Fruit fly (Drosophila melanogaster): Measurements from ENCODE around the gene Npc2d.

Npc2d gene

dm6 chr3R:10087206-10087927 lies 31.5 kb upstream of the Npc2d start (continued):
- TF ChIP-seq CG32767 (GFP tag; IDR thresholded peaks at IDR 0.05): no peak; the same call in 1 of the 2 replicates
- 0 out of 2 replicates have a peak, but pooled peaks have one; percentile 56 for TF ChIP-seq CG16779 (GFP tag; IDR thresholded peaks at IDR 0.05)
- peak; percentile 57 for TF ChIP-seq Six4 (GFP tag; optimal IDR thresholded peaks at IDR 0.05)
- peak; percentile 26 for TF ChIP-seq ewg (GFP tag; optimal IDR thresholded peaks at IDR 0.05)
- peak; percentile 53 for TF ChIP-seq Oli (tag; optimal IDR thresholded peaks at IDR 0.05)
- 0 out of 2 replicates have a peak, but pooled peaks have one; percentile 11 for TF ChIP-seq peb (GFP tag; IDR thresholded peaks at IDR 0.05)
- TF ChIP-seq Hr3 (GFP tag; optimal IDR thresholded peaks at IDR 0.05): peak; percentile 42
- TF ChIP-seq CG11456 (GFP tag; IDR thresholded peaks at IDR 0.05): peak; percentile 78
- peak; percentile 53 for TF ChIP-seq CG1602 (GFP tag; optimal IDR thresholded peaks at IDR 0.05)
- no peak for TF ChIP-seq Kr (GFP tag; optimal IDR thresholded peaks at IDR 0.05)
- peak; percentile 74 for TF ChIP-seq CG17328 (GFP tag; IDR thresholded peaks at IDR 0.05)
- no peak for TF ChIP-seq vfl (GFP tag; optimal IDR thresholded peaks at IDR 0.05)
- TF ChIP-seq CHES-1-like (GFP tag; optimal IDR thresholded peaks at IDR 0.05): peak; percentile 67
- no peak for TF ChIP-seq CG15479 (GFP tag; optimal IDR thresholded peaks at IDR 0.05)
- peak; percentile 77 for TF ChIP-seq lilli (GFP tag; optimal IDR thresholded peaks at IDR 0.05)
- TF ChIP-seq caup (GFP tag; optimal IDR thresholded peaks at IDR 0.05; ENCODE audit: severe bottlenecking): peak; percentile 41
- peak; percentile 85 for TF ChIP-seq CG2120 (GFP tag; optimal IDR thresholded peaks at IDR 0.05)
- peak; percentile 43 for TF ChIP-seq Deaf1 (tag; optimal IDR thresholded peaks at IDR 0.05)
- TF ChIP-seq MESR4 (GFP tag; optimal IDR thresholded peaks at IDR 0.05): no peak
- TF ChIP-seq kni (GFP tag; optimal IDR thresholded peaks at IDR 0.05): peak; percentile 62
- TF ChIP-seq chn (GFP tag; optimal IDR thresholded peaks at IDR 0.05): peak; percentile 52
- peak; percentile 76 for TF ChIP-seq stc (GFP tag; IDR thresholded peaks at IDR 0.05)
- no peak for TF ChIP-seq fd64A (GFP tag; optimal IDR thresholded peaks at IDR 0.05)
- TF ChIP-seq Rfx (GFP tag; IDR thresholded peaks at IDR 0.05): peak; percentile 77
- peak; percentile 40; the same call in 1 of the 2 replicates for TF ChIP-seq ssp (GFP tag; IDR thresholded peaks at IDR 0.05)
- TF ChIP-seq pho (GFP tag; optimal IDR thresholded peaks at IDR 0.05): peak; percentile 64
- peak; percentile 96 for TF ChIP-seq Ets65A (GFP tag)
- TF ChIP-seq zf30C (GFP tag; optimal IDR thresholded peaks at IDR 0.05): no peak
- TF ChIP-seq CG11560 (tag; IDR thresholded peaks at IDR 0.05): 0 out of 3 replicates have a peak, but pooled peaks have one; percentile 34
- peak; percentile 19 for TF ChIP-seq CG13123 (GFP tag; optimal IDR thresholded peaks at IDR 0.05)
- TF ChIP-seq insv (GFP tag; optimal IDR thresholded peaks at IDR 0.05): no peak
- TF ChIP-seq Atf3 (GFP tag; optimal IDR thresholded peaks at IDR 0.05): peak; percentile 6
- no peak for TF ChIP-seq chm (GFP tag; IDR thresholded peaks at IDR 0.05)
- TF ChIP-seq wek (GFP tag; optimal IDR thresholded peaks at IDR 0.05): no peak
- TF ChIP-seq dysf (GFP tag; IDR thresholded peaks at IDR 0.05): peak; percentile 80
- peak; percentile 56; the same call in 1 of the 2 replicates for TF ChIP-seq CG1024 (GFP tag; IDR thresholded peaks at IDR 0.05)
- TF ChIP-seq grn (GFP tag; optimal IDR thresholded peaks at IDR 0.05): no peak
- TF ChIP-seq nerfin-2 (GFP tag; IDR thresholded peaks at IDR 0.05; ENCODE audit: partially characterized antibody): peak; percentile 56
- 0 out of 3 replicates have a peak, but pooled peaks have one; percentile 50 for TF ChIP-seq CG3726 (GFP tag; IDR thresholded peaks at IDR 0.05)
- peak; percentile 46; the same call in 1 of the 2 replicates for TF ChIP-seq Oaz (GFP tag; IDR thresholded peaks at IDR 0.05)
- TF ChIP-seq mam (GFP tag; optimal IDR thresholded peaks at IDR 0.05): peak; percentile 78
- TF ChIP-seq Gug (GFP tag; IDR thresholded peaks at IDR 0.05): peak; percentile 77
- TF ChIP-seq gsb-n (tag; optimal IDR thresholded peaks at IDR 0.05): no peak
- peak; percentile 52; the same call in 1 of the 2 replicates for TF ChIP-seq ap (GFP tag; IDR thresholded peaks at IDR 0.05)
- no peak for TF ChIP-seq CG6254 (GFP tag; optimal IDR thresholded peaks at IDR 0.05)
- TF ChIP-seq phol (tag; optimal IDR thresholded peaks at IDR 0.05): peak; percentile 73
- 0 out of 2 replicates have a peak, but pooled peaks have one; percentile 10 for TF ChIP-seq wdn (GFP tag; IDR thresholded peaks at IDR 0.05)
- TF ChIP-seq CG17612 (GFP tag; IDR thresholded peaks at IDR 0.05): 0 out of 2 replicates have a peak, but pooled peaks have one; percentile 32
- no peak for TF ChIP-seq CG15601 (tag; optimal IDR thresholded peaks at IDR 0.05)
- no peak for TF ChIP-seq gcm (GFP tag; optimal IDR thresholded peaks at IDR 0.05)
